Fruit fly (Drosophila melanogaster): ENCODE measurements around the gene CG11843.

dm6 chr3R:29039704-29040430, 14.3 kb upstream of the CG11843 start:
- TF ChIP-seq CTCF (optimal IDR thresholded peaks at IDR 0.05), result no peak
- no peak for TF ChIP-seq CG8478 (optimal IDR thresholded peaks at IDR 0.05)

Data from S2 (cell line).